Fruit fly (Drosophila melanogaster): ENCODE data around the gene CG16775.
"Not testable (repeated sequence)": the region's sequence is repeated elsewhere in the genome, so short reads cannot be mapped to it uniquely, and the experiment has no call there.

Gene CG16775

DNA sequence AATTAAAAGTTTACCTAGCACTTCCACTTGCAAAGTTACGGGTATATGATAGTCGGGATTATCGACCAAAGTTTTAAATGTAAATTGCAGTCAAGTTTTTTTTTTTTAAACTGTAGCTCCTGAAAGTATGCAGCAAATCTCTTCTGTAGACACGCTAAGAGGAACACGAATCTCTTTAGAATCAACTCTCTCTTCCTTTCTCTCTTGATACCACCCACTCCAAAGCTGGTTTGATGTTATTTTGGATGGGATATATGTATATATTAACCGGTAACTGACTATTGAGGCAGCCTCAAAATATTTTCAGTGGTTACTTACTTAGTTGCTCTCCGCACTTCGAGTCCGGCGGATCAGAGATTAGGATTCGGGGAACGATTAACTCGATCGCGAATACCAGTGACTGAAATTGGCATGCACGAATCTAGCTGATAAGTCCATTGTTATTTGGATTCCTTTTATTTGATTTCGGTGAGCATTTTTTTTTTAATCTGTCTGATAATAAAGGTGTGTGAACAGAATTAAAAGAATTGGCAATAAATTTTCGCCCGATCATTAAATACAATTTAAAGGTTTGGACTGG lies 7.6 kb downstream of the CG16775 start, which contains the start of gene CG7408:
Gene CG7408, plus strand, starts transcription at position 316 of the 580 bp plus-strand sequence.
- TF ChIP-seq noc (tag; optimal IDR thresholded peaks at IDR 0.05), result no peak

DNA sequence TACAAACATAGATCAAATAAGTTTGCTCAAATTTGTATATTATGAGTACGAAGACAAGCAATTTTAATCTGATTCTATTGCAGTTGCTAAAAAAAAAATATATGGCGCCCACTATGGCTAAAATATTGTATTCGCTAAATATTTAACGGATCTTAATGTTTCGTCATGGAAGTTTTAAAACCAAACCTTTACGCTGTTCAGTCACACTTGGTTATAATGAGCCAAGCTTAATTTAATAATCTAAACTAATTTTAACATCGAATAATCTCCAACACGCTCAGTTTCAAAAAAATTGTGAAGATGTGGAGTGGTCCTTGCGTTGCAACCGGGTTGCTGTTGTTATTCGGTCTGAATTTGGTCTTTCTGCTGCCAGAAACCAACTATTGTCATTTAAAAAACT lies 28.3 kb downstream of the CG16775 start, which contains the start of gene CG34002:
Gene CG34002, plus strand, starts transcription at position 301 of the 400 bp plus-strand sequence.
- not testable (repeated sequence) for TF ChIP-seq noc (tag; optimal IDR thresholded peaks at IDR 0.05)

DNA sequence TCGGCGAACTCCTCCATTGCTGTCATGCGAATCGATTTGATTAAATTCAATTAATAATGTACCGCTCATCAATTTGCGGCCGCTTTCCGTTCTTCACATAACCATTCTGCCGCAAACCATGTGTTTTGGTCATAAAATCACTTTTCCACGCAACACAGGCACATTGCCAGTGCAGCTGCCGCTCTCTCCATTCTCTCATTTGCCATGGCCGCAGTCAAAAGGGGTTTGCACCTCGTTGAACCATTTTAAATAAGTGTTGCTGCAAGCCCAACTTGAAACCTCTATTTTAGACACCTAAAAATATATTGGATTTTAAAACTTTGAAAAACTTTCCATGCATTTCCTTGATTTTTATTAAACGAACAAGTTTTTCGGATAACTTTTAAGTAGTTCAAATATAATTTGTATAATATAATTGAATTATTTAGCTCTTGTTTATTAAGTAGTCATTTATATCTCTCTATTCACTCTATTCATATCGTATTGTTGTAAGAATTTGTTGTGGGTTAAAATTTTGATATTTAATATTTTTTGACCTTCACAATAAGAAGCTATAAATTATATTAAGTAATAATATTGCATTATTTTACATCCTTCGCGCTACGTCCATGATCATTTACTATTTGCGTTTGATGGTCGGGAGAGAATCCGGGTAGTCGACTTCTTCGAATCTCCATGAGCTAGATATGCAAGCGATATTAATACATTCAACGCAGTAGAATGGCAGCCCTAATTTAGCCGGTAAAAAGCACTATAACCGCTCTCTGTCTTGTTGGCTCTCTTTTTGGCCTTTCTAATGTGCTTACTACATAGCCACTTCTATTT lies 29.6 kb downstream of the CG16775 start, which contains the start of gene CG5535:
Gene CG5535, minus strand, starts transcription at position 140 of the 825 bp plus-strand sequence.
- peak; percentile 94 for TF ChIP-seq noc (tag; optimal IDR thresholded peaks at IDR 0.05)

DNA sequence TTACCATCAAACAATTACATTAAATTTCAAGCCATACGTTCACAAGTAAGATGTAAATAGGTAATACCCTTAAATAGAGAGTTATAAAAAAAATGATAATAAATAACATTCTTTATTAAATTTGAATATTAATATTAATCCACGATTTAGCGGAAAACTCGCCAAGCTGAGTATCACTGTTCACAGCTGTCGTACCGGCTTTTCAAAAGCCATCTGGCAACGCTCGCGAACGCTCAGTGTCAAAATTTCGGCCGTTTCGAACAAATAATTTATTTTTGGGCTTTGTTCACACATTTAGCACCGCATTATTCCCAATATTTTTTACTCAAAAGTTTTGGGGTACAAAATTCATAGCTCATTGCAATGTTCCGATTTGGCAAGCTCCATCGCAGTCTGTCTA lies 36.9 kb downstream of the CG16775 start, which contains the start of gene TrpRS-m:
Gene TrpRS-m, plus strand, starts transcription at position 211 of the 400 bp plus-strand sequence.
- no peak for TF ChIP-seq noc (tag; optimal IDR thresholded peaks at IDR 0.05)

DNA sequence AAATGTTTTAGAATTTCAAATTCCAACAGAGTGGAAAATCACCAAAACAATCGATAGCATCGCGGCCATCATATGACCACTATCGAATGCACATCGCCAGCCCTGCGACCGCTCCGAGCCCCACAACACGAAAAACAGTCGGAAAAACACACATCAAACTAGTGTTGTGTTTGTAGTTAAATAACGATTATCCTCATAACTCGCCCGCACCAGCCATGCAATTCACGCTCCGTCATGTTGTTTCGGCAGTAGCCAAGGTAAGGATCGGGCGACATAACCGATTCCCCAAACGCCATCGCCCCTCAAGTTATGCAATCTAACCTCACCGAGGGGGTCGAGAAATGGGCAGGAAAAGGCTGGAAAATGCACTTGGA lies 39.5 kb downstream of the CG16775 start:
- no peak for TF ChIP-seq noc (tag; optimal IDR thresholded peaks at IDR 0.05)

DNA sequence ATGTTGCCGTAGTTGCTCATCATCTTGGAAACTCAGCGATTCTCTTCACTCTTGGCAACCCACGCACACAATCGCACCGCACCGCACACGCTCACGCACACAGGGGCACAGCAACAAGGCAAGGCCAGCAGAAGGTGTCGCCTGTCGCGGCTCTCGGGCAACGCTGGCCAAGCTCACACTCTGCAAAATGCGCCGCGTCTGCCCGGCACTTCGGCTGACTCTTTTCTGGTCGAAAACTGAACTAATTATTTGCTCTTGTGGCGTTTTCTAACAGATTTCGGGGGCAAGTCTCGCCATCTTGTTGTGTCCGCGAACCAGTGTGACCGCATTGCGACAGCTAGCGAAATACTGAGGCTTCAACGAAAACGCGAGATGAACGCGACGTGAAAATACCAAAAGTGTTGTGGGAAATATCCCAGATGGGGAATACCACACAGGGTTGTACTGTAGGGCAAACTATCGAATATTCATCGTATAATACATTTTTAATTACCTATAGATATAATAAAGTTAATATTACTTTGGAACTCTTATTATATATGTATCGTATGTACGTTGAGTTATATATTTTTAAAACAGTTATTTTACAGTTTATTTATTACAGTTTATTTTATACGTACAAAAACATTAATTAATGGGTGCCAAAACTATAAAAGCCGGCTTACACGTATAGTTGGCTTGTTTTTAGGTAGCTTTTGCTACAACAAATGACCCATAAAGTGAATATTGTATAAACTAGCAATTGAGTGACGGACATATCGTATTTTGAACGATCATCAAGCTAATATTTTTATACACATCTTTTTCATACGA lies 40.1 kb downstream of the CG16775 start, which contains the start of the genes MED19 and CG7430:
Gene MED19, minus strand, starts transcription at position 333 of the 813 bp plus-strand sequence.
Gene CG7430, plus strand, starts transcription at position 748 of the 813 bp plus-strand sequence.
- TF ChIP-seq noc (tag; optimal IDR thresholded peaks at IDR 0.05), result peak; percentile 68

DNA sequence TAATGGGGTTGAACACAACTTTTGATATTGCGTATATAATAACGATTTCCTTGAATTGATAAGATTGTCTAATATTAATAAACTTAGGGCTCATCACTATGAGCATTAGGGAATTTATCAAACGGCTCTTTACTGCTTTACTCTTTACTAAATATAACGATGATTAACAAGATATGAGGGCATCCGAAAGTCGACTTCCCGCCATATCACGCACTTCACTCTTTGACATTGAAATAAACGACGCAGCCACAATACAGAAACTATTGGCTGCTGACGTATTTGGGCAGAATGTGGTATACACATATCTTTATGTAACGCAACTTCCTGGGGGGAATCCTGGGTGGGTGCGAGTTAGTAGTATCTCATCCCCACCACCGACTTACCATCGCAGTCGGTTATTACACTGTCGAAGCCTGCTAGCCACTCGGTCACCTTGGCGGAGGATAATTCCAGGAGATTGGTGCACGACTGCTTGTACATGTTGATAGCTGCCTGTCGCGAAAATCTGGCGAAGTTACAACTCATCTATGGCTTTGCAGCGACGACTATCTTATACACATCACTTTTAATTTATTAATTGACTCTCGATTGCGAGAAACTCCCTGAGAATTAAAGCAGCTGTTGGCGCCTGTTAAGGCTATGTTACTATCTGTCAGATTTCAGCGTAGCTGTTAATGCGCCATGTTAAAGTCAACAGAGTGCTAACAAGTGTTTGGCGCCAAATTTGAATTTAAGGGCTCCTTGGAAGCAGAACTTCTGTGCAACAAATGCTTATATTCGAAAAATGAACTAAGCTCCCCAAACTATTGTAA lies 43.3 kb downstream of the CG16775 start, which contains the start of gene CG5567:
Gene CG5567, minus strand, starts transcription at position 653 of the 812 bp plus-strand sequence.
- no peak for TF ChIP-seq noc (tag; optimal IDR thresholded peaks at IDR 0.05)

DNA sequence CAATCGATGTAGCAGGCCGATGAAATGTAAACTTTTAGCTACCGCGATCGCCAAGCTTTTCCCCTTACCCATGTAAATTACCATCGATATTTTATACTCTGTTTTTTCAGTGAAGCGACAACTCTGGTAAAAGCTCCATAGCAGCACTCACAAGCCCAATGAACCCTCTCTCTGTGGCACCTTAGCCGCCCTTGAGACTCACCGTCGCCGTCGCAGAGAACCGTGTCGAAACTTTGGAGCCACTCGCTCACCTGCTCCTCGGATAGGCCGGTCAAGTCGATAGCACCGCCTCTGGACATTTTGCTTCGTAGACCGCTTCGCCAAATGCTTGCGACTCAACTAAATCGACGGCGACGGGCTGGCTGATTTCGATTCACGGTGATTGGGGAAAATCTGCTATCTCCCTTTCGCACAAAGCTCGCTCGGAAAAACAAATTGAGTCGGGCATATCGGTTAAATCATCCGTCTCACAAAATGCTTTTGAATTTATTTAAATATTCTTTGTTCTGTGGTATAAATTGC lies 45.3 kb downstream of the CG16775 start, which contains the start of gene CG5577:
Gene CG5577, minus strand, starts transcription at position 343 of the 522 bp plus-strand sequence.
- peak; percentile 60 for TF ChIP-seq noc (tag; optimal IDR thresholded peaks at IDR 0.05)
